Worm (Caenorhabditis elegans) whole organism, L2 larva: ENCODE results near the gene srx-66.

Experiments used
- aly-2 ChIP-seq: fragments of 150-350 bp; optimal IDR thresholded peaks from 2 replicates; lab custom pipeline; 2014; ENCODE audit warnings: missing biosample characterization, missing genetic modification characterization
- elt-1 ChIP-seq: fragments of 150-350 bp; optimal IDR thresholded peaks from 2 replicates; lab custom pipeline; 2014; ENCODE audit warnings: missing biosample characterization, missing genetic modification characterization
- elt-3 ChIP-seq: sonication (generic microtip); optimal IDR thresholded peaks from 2 replicates; lab custom pipeline; 2017; ENCODE audit warnings: missing biosample characterization, missing genetic modification characterization
- fos-1 ChIP-seq: fragments of 150-350 bp; optimal IDR thresholded peaks from 2 replicates; lab custom pipeline; 2014; ENCODE audit warnings: missing biosample characterization, missing genetic modification characterization
- lin-13 ChIP-seq: fragments of 150-350 bp; optimal IDR thresholded peaks from 2 replicates; lab custom pipeline; 2014; ENCODE audit warnings: missing biosample characterization, missing genetic modification reagents, missing genetic modification characterization
- snpc-4 ChIP-seq: fragments of 150-350 bp; optimal IDR thresholded peaks from 2 replicates; lab custom pipeline; 2014; ENCODE audit warnings: missing biosample characterization, missing genetic modification characterization
- zag-1 ChIP-seq: fragments of 150-350 bp; optimal IDR thresholded peaks from 2 replicates; lab custom pipeline; 2014; ENCODE audit warnings: missing biosample characterization, missing genetic modification characterization
- ztf-11 ChIP-seq: sonication (generic microtip); optimal IDR thresholded peaks from 2 replicates; lab custom pipeline; 2017; ENCODE audit warnings: missing biosample characterization, missing genetic modification characterization

DNA sequence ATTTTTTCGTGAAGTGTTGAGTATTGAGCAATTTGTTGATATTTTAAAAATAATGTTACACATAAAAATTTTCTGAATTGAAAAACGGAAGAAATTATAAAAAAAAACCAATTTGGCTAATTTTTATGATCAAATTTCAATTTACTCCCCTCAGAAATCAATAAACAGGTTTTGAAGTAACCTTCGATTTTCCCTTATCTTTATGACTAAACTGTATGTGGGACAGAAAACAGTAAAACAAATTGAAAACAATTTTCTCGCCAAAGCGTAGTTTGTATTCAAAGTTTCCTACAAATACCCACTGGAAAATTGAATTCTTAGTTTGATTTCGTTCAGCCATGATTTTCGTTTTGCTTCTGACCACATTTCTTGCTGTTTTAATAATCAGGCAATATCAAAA, 19.4 kb downstream of the srx-66 start, which contains the start of gene cyp-35B1:
- TF ChIP-seq aly-2 (tag; lab: Kevin White, UChicago) (no peak), ztf-11 (tag; lab: Kevin White, UChicago) (no peak), lin-13 (no peak), elt-1 (no peak), snpc-4 (tag; lab: Kevin White, UChicago) (no peak), zag-1 (no peak), elt-3 (tag; lab: Kevin White, UChicago) (no peak), fos-1 (no peak)
